Worm (Caenorhabditis elegans): Measurements from ENCODE around the gene nog-1.

Gene nog-1

DNA sequence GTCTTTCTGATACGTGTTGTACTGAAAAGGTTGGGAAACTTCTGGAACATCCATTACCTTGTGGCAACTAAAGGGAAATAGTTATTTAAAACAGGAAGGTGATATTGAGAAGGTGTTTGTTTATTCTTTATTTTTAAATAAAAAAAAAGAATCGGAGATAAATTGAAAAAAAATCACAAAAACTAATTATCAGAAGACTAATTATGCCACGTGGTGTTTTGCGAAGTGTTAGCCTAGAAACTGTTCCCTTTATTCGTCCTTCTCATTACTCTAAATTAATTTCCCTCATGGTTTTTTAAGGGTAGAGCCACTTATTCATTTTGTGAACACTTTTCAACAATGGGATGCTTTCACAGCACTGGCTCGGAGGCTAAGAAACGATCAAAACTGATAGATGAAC lies 7.7 kb downstream of the nog-1 start, which contains the start of gene gpa-4:
gpa-4 (plus strand) TSS at position 301 of the 400 bp plus-strand sequence.
- TF ChIP-seq B0019.2 (GFP tag; conservative IDR thresholded peaks at IDR 0.05), result no peak
- TF ChIP-seq fkh-3 (tag; optimal IDR thresholded peaks at IDR 0.05), result no peak
- no peak for TF ChIP-seq F55B11.4 (tag; optimal IDR thresholded peaks at IDR 0.05; ENCODE audit: borderline replicate concordance, insufficient read depth)

DNA sequence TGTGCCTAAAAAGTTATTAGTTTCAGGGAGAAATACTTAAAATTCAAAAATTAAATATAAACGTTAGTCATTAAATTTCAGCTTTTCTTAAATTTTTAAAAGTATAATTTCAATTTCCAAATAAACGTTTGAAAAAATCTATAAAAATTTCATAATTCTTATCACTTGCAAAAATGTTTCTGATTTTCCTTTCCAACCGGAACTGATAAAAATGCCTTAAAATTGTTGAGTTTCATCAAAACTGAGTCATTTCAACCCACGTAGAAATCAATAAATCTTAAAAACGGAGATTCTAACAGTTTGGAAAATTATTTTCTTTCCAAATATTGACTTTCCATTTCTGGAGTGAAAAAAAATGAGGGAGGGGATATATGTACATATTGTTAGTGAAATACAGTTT lies 15.2 kb downstream of the nog-1 start:
- TF ChIP-seq snpc-1.1 (tag; optimal IDR thresholded peaks at IDR 0.05; ENCODE audit: insufficient read depth) (no peak), rec-8 (tag; optimal IDR thresholded peaks at IDR 0.05) (no peak), F49E8.2 (tag; optimal IDR thresholded peaks at IDR 0.05; ENCODE audit: insufficient read depth) (no peak), chd-7 (tag; optimal IDR thresholded peaks at IDR 0.05) (no peak), nhr-80 (tag; optimal IDR thresholded peaks at IDR 0.05) (peak; percentile 19), mes-4 (tag; optimal IDR thresholded peaks at IDR 0.05) (no peak), egrh-3 (GFP tag; IDR thresholded peaks at IDR 0.05) (no peak), hmg-1.2 (GFP tag; IDR thresholded peaks at IDR 0.05) (no peak)

DNA sequence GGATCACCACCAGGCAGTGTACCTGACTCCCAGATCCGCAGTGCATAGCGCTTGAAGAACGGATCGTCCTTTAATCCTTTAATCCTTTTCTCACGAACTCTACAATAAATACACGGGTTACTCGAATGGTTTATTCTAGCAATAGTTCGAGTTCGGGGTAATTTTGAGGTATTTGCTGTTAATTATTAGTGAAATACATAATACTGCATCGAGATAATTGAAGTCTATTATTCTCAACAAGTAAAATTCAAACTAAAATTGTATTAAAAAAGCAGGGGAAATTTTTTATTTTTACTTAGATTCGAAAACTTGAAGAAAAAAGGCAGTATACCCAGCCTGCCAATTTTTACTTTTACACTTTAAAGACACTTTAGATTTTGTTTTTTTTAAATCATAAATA lies 16.3 kb downstream of the nog-1 start, which contains the start of gene kgb-1:
kgb-1 (minus strand) TSS at position 101 of the 400 bp plus-strand sequence.
- no peak for TF ChIP-seq repo-1 (tag; optimal IDR thresholded peaks at IDR 0.05)
- no peak for TF ChIP-seq athp-1 (tag; optimal IDR thresholded peaks at IDR 0.05)

DNA sequence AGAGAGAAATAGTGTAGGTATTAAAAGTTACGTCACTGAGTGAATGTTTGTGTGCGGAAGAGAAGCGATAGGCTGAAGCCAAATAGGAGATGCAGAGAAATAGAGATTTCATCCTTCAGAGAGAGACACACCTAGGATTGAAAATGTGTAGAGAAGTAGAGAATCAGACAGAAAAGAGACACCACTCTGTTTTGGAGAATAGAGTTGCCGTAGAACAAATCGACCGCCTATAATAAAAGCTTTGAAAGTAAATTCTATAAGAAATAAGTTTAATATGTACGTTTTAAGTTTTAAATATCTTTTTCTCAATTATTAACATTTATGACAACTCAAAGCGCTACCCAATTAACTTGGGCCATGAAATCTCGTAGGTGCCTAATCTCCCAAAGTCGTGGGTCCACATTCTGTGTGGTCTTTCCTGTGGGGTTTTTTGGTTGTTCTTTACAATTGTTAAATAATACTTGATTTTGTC lies 16.8 kb downstream of the nog-1 start, which contains the start of gene T07A9.12:
T07A9.12 (plus strand) TSS at position 448 of the 472 bp plus-strand sequence.
- no peak for TF ChIP-seq attf-6 (GFP tag; IDR thresholded peaks at IDR 0.05)
- no peak for TF ChIP-seq nfya-1 (tag; optimal IDR thresholded peaks at IDR 0.05; ENCODE audit: borderline replicate concordance, insufficient read depth)
- TF ChIP-seq F57C9.4 (tag; optimal IDR thresholded peaks at IDR 0.05), result no peak
- TF ChIP-seq ama-1 (optimal IDR thresholded peaks at IDR 0.05), result no peak
- TF ChIP-seq ama-1 (GFP tag; optimal IDR thresholded peaks at IDR 0.05), result no peak
- no peak for TF ChIP-seq snpc-4 (GFP tag; optimal IDR thresholded peaks at IDR 0.05)
- TF ChIP-seq snpc-4 (tag; optimal IDR thresholded peaks at IDR 0.05), result peak in 1 of 4 experiments; percentile 34
- TF ChIP-seq madf-3 (GFP tag; IDR thresholded peaks at IDR 0.05), result no peak
- TF ChIP-seq nhr-120 (GFP tag; IDR thresholded peaks at IDR 0.05), result no peak
- TF ChIP-seq mcd-1 (GFP tag; IDR thresholded peaks at IDR 0.05), result peak; percentile 45
- TF ChIP-seq let-607 (tag; optimal IDR thresholded peaks at IDR 0.05), result peak in 1 of 2 experiments; percentile 32
- no peak for TF ChIP-seq F10E7.11 (tag; optimal IDR thresholded peaks at IDR 0.05)
- TF ChIP-seq ztf-3 (GFP tag; optimal IDR thresholded peaks at IDR 0.05), result no peak
- TF ChIP-seq hmg-20 (GFP tag; IDR thresholded peaks at IDR 0.05), result no peak
- TF ChIP-seq F57A8.1 (GFP tag; optimal IDR thresholded peaks at IDR 0.05), result no peak
- TF ChIP-seq dpl-1 (GFP tag; optimal IDR thresholded peaks at IDR 0.05), result no peak
- TF ChIP-seq B0019.2 (GFP tag; conservative IDR thresholded peaks at IDR 0.05), result no peak
- peak; percentile 75 for TF ChIP-seq K12H6.12 (tag; optimal IDR thresholded peaks at IDR 0.05)
- TF ChIP-seq cebp-1 (GFP tag; IDR thresholded peaks at IDR 0.05), result no peak
- TF ChIP-seq cebp-1 (tag; optimal IDR thresholded peaks at IDR 0.05), result peak; percentile 67
- TF ChIP-seq Y53F4B.3 (GFP tag; IDR thresholded peaks at IDR 0.05), result no peak
- TF ChIP-seq attf-5 (GFP tag; optimal IDR thresholded peaks at IDR 0.05), result peak; percentile 83
- no peak for TF ChIP-seq dox-1 (GFP tag; IDR thresholded peaks at IDR 0.05)
- no peak for TF ChIP-seq egl-44 (GFP tag; IDR thresholded peaks at IDR 0.05)
- no peak for TF ChIP-seq F23B12.7 (tag; optimal IDR thresholded peaks at IDR 0.05; ENCODE audit: insufficient read depth)
- TF ChIP-seq rcor-1 (GFP tag; IDR thresholded peaks at IDR 0.05), result no peak
- TF ChIP-seq nhr-80 (tag; optimal IDR thresholded peaks at IDR 0.05), result peak; percentile 45
- peak; percentile 72 for TF ChIP-seq lin-40 (tag; optimal IDR thresholded peaks at IDR 0.05)
- peak; percentile 32 for TF ChIP-seq madf-10 (tag; optimal IDR thresholded peaks at IDR 0.05)
- no peak for TF ChIP-seq sptf-2 (GFP tag; optimal IDR thresholded peaks at IDR 0.05)
- TF ChIP-seq ztf-26 (tag; optimal IDR thresholded peaks at IDR 0.05), result no peak
- no peak for TF ChIP-seq mxl-1 (tag; optimal IDR thresholded peaks at IDR 0.05)
- no peak for TF ChIP-seq ceh-91 (GFP tag; IDR thresholded peaks at IDR 0.05)

All from whole organism, young adult.